Worm (Caenorhabditis elegans) whole organism, L3 larva: ENCODE results near the gene F38A6.4.

ENCODE experiments used
- ZK546.5 ChIP-seq: sonication (generic microtip); optimal IDR thresholded peaks from 2 replicates; lab custom pipeline; 2017; ENCODE audit warnings: missing biosample characterization, missing genetic modification characterization
- aly-2 ChIP-seq: fragments of 150-350 bp; optimal IDR thresholded peaks from 2 replicates; lab custom pipeline; 2014; ENCODE audit warnings: missing biosample characterization, missing genetic modification characterization
- ama-1 ChIP-seq: fragments of 150-350 bp; optimal IDR thresholded peaks from 2 replicates; lab custom pipeline; 2018
- ceh-16 ChIP-seq: sonication (generic microtip); optimal IDR thresholded peaks from 2 replicates; lab custom pipeline; 2017; ENCODE audit warnings: missing biosample characterization, missing genetic modification characterization
- ceh-28 ChIP-seq: fragments of 150-350 bp; optimal IDR thresholded peaks from 2 replicates; lab custom pipeline; 2014; ENCODE audit warnings: missing biosample characterization, missing genetic modification reagents, missing genetic modification characterization
- ceh-82 ChIP-seq: fragments of 150-350 bp; optimal IDR thresholded peaks from 2 replicates; lab custom pipeline; 2014; ENCODE audit warnings: missing biosample characterization, missing genetic modification characterization
- ceh-9 ChIP-seq: sonication (generic microtip); optimal IDR thresholded peaks from 2 replicates; lab custom pipeline; 2018; ENCODE audit warnings: missing biosample characterization, missing genetic modification characterization
- daf-12 ChIP-seq: fragments of 150-350 bp; optimal IDR thresholded peaks from 2 replicates; lab custom pipeline; 2014; ENCODE audit warnings: missing biosample characterization, missing genetic modification reagents, missing genetic modification characterization
- egl-5 ChIP-seq: fragments of 150-350 bp; optimal IDR thresholded peaks from 2 replicates; lab custom pipeline; 2017; ENCODE audit warnings: missing biosample characterization, missing genetic modification reagents, missing genetic modification characterization, inconsistent platforms
- elt-1 ChIP-seq: fragments of 150-350 bp; optimal IDR thresholded peaks from 2 replicates; lab custom pipeline; 2014; ENCODE audit warnings: missing biosample characterization, missing genetic modification characterization
- elt-2 ChIP-seq: sonication (generic microtip); optimal IDR thresholded peaks from 2 replicates; lab custom pipeline; 2016; ENCODE audit warnings: missing genetic modification reagents, mild to moderate bottlenecking, missing genetic modification characterization, missing compliant biosample characterization
- fkh-10 ChIP-seq: sonication (generic microtip); optimal IDR thresholded peaks from 2 replicates; lab custom pipeline; 2017; ENCODE audit warnings: missing biosample characterization, missing genetic modification reagents, missing genetic modification characterization
- fkh-2 ChIP-seq: fragments of 150-350 bp; optimal IDR thresholded peaks from 2 replicates; lab custom pipeline; 2014; ENCODE audit warnings: missing biosample characterization, missing genetic modification reagents, missing genetic modification characterization
- fos-1 ChIP-seq: fragments of 150-350 bp; optimal IDR thresholded peaks from 2 replicates; lab custom pipeline; 2014; ENCODE audit warnings: missing biosample characterization, missing genetic modification characterization
- hmg-11 ChIP-seq: sonication (generic microtip); optimal IDR thresholded peaks from 2 replicates; lab custom pipeline; 2016; ENCODE audit warnings: missing genetic modification characterization, missing compliant biosample characterization
- jun-1 ChIP-seq: fragments of 150-350 bp; optimal IDR thresholded peaks from 2 replicates; lab custom pipeline; 2014; ENCODE audit warnings: missing biosample characterization, missing genetic modification reagents, missing genetic modification characterization
- lin-15B ChIP-seq: fragments of 150-350 bp; optimal IDR thresholded peaks from 2 replicates; lab custom pipeline; 2014; ENCODE audit warnings: missing biosample characterization, missing genetic modification characterization
- lin-39 ChIP-seq: fragments of 150-350 bp; optimal IDR thresholded peaks from 2 replicates; lab custom pipeline; 2018; ENCODE audit warnings: missing biosample characterization, missing genetic modification reagents, missing genetic modification characterization
- lsy-12 ChIP-seq: sonication (generic microtip); optimal IDR thresholded peaks from 2 replicates; lab custom pipeline; 2016; ENCODE audit warnings: mild to moderate bottlenecking, missing genetic modification characterization, missing compliant biosample characterization
- mdl-1 ChIP-seq: fragments of 150-350 bp; optimal IDR thresholded peaks from 2 replicates; lab custom pipeline; 2014; ENCODE audit warnings: missing biosample characterization, missing genetic modification characterization
- mml-1 ChIP-seq: fragments of 150-350 bp; sonication (generic microtip); optimal IDR thresholded peaks from 3 replicates; lab custom pipeline; 2014; ENCODE audit warnings: missing biosample characterization, missing genetic modification characterization
- nfya-1 ChIP-seq: sonication (generic microtip); optimal IDR thresholded peaks from 2 replicates; lab custom pipeline; 2017; ENCODE audit warnings: missing genetic modification characterization, mild to moderate bottlenecking, missing compliant biosample characterization, antibody characterized with exemption, moderate library complexity; ENCODE audit not compliant: insufficient read depth
- nhr-11 ChIP-seq: fragments of 150-350 bp; optimal IDR thresholded peaks from 2 replicates; lab custom pipeline; 2014; ENCODE audit warnings: missing biosample characterization, missing genetic modification characterization
- nhr-12 ChIP-seq: fragments of 150-350 bp; optimal IDR thresholded peaks from 2 replicates; lab custom pipeline; 2014; ENCODE audit warnings: missing biosample characterization, missing genetic modification characterization
- nhr-23 ChIP-seq: fragments of 150-350 bp; optimal IDR thresholded peaks from 2 replicates; lab custom pipeline; 2014; ENCODE audit warnings: missing biosample characterization, missing genetic modification reagents, missing genetic modification characterization
- nhr-237 ChIP-seq: fragments of 150-350 bp; optimal IDR thresholded peaks from 2 replicates; lab custom pipeline; 2014; ENCODE audit warnings: missing biosample characterization, missing genetic modification characterization
- nhr-28 ChIP-seq: fragments of 150-350 bp; optimal IDR thresholded peaks from 2 replicates; lab custom pipeline; 2014; ENCODE audit warnings: missing biosample characterization, missing genetic modification characterization
- nhr-43 ChIP-seq: sonication (generic microtip); optimal IDR thresholded peaks from 2 replicates; lab custom pipeline; 2016; ENCODE audit warnings: mild to moderate bottlenecking, missing genetic modification characterization, missing compliant biosample characterization; ENCODE audit not compliant: poor library complexity, severe bottlenecking
- pqm-1 ChIP-seq: fragments of 150-350 bp; optimal IDR thresholded peaks from 2 replicates; lab custom pipeline; 2017; ENCODE audit warnings: missing biosample characterization, missing genetic modification characterization, inconsistent platforms
- sea-2 ChIP-seq: fragments of 150-350 bp; sonication (generic microtip); optimal IDR thresholded peaks from 4 replicates; lab custom pipeline; 2014; ENCODE audit warnings: missing biosample characterization, missing genetic modification reagents, missing genetic modification characterization
- skn-1 ChIP-seq: fragments of 150-350 bp; optimal IDR thresholded peaks from 2 replicates; lab custom pipeline; 2014; ENCODE audit warnings: missing biosample characterization, missing genetic modification characterization
- snpc-4 ChIP-seq: fragments of 150-350 bp; optimal IDR thresholded peaks from 2 replicates; lab custom pipeline; 2014; ENCODE audit warnings: missing biosample characterization, missing genetic modification characterization
- unc-39 ChIP-seq: sonication (generic microtip); optimal IDR thresholded peaks from 4 replicates; lab custom pipeline; 2017; ENCODE audit warnings: missing biosample characterization, missing genetic modification characterization
- unc-62 ChIP-seq: fragments of 150-350 bp; sonication (generic microtip); optimal IDR thresholded peaks from 4 replicates; lab custom pipeline; 2014; ENCODE audit warnings: missing biosample characterization, missing genetic modification reagents, missing genetic modification characterization
- zag-1 ChIP-seq: fragments of 150-350 bp; optimal IDR thresholded peaks from 2 replicates; lab custom pipeline; 2014; ENCODE audit warnings: missing biosample characterization, missing genetic modification characterization

F38A6.4 gene

DNA sequence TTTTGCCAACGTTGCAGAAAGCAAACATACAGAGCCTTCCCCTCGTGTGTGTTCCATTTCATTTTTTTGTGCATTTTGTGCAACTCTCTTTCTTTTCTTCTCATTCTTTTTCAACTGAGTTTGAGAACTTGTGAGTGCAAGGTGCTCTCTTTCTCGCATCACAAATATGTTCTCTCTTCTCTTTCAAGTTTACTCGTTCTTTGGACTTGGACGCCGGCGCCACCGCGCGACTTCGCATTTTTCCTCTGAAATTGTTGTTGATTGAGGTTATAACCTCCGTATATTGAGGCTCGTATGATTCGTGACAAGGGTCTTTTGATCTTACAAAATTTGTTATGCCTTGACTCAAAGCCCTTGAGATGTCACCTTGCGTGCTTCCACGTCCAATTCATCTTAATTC is 1.6 kb upstream of the F38A6.4 start:
- TF ChIP-seq pqm-1 (tag; lab: Kevin White, UChicago) (peak; percentile 7), nhr-28 (no peak), ZK546.5 (no peak), ama-1 (peak; percentile 92), mdl-1 (tag; lab: Kevin White, UChicago) (peak; percentile 15), jun-1 (tag; lab: Kevin White, UChicago) (peak; percentile 80), nhr-12 (tag; lab: Kevin White, UChicago) (no peak), elt-1 (tag; lab: Kevin White, UChicago) (peak; percentile 1), ceh-28 (peak; percentile 17), lin-39 (tag; lab: Kevin White, UChicago) (peak; percentile 71), lin-15B (peak; percentile 26), sea-2 (GFP tag; lab: Kevin White, UChicago) (no peak), fkh-10 (GFP tag; lab: Kevin White, UChicago) (no peak), elt-2 (tag; lab: Kevin White, UChicago) (peak; percentile 46), snpc-4 (tag; lab: Kevin White, UChicago) (peak; percentile 59), ceh-16 (tag; lab: Kevin White, UChicago) (no peak), nfya-1 (peak; percentile 75), hmg-11 (tag; lab: Kevin White, UChicago) (peak; percentile 37)

DNA sequence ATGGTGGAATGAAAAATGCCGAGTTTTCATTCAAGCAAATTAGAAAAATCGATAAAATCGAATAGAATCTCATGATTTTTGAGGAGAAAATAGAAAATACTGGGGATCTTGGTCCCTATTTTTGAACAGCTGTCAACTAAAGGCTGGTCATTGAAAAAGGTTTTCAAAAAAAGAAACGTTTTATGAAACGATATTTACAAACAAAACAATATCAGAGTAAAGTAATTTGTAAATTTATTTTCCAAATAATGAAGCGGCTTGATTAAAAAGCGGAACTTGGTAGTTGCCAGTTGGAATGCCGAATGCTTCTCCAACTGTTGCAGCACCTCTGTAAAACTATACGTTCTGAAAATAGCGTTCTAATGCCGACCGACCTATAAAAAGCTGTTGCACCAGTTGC is 1.5 kb downstream of the F38A6.4 start, which contains the start of gene F38A6.5:
Gene F38A6.5 (minus strand): TSS at position 101 of the 400 bp plus-strand sequence.
- TF ChIP-seq fos-1 (tag; lab: Kevin White, UChicago) = no peak
- peak; percentile 2 for TF ChIP-seq ceh-28
- TF ChIP-seq, all 47 proteins: peak for 1

DNA sequence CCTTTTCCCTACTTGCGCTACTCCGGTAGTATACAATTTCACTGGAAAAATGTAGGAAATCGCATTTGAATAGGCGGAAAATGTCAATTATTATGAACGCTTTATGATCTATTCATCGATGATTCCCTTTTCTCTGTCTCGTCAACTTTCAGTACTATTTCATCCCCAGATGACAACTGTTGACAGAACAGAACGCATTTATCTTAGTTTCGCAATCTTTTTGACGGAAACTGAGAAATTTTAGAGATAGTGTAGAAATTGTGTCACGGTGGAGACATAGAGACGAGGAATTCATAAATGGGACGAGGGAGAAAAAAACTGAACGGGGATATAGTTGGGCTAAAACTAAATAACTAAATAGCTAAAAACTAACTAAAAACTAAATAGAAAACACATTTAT is 3.5 kb downstream of the F38A6.4 start:
- TF ChIP-seq ceh-82 (tag; lab: Kevin White, UChicago) (no peak), unc-62 (GFP tag; lab: Kevin White, UChicago) (peak; percentile 24), nhr-23 (tag; lab: Kevin White, UChicago) (peak; percentile 2), fkh-2 (no peak), mdl-1 (tag; lab: Kevin White, UChicago) (no peak), ZK546.5 (no peak), ceh-28 (no peak), zag-1 (tag; lab: Kevin White, UChicago) (no peak)

DNA sequence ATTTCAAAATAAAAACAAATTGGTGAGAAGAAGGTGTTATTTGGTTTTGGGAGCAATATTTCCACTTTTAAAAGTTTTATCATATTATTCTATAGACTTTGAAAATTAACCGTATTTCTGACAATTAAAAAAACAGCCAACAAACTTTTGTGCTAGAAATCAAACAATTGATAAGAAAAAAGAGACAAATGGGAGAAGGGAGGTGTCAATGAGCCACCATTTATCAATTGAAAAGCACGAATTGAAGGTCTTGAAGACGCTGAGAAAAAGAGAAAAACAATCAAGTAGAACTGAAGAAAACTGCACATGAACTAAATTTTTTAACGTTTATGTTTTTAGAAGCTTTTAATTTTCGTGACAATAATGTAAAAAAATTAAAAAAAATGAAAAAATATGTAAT is 4.3 kb downstream of the F38A6.4 start:
- TF ChIP-seq aly-2 (tag; lab: Kevin White, UChicago) = no peak
- TF ChIP-seq unc-39 (tag; lab: Kevin White, UChicago) = no peak
- TF ChIP-seq ceh-9 = no peak
- TF ChIP-seq nhr-11 (tag; lab: Kevin White, UChicago) = no peak
- no peak for TF ChIP-seq mdl-1 (tag; lab: Kevin White, UChicago)
- TF ChIP-seq lin-15B = no peak
- peak; percentile 37 for TF ChIP-seq pqm-1 (tag; lab: Kevin White, UChicago)
- peak; percentile 71 for TF ChIP-seq elt-2 (tag; lab: Kevin White, UChicago)
- TF ChIP-seq skn-1 (tag; lab: Kevin White, UChicago) = no peak
- TF ChIP-seq nhr-12 (tag; lab: Kevin White, UChicago) = no peak
- TF ChIP-seq mml-1 (tag; lab: Kevin White, UChicago) = no peak

DNA sequence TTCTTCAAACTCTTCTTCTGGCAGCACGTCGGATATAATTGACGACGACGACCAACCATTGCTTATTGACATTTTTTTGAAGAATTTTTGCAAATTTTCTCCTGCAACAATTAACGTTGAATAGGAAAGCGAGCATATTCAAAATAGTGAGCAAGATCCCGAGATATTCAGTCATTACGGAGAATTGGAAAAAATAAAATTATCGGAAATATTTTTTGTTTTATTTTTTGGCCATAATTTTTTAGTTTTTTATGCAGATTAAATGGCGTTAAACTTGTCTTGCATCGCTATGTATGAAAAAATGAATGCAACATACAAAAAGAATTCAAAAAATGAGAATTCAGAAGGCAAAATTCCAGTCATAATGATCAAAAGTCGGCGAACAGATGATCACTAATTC is 5.1 kb downstream of the F38A6.4 start, which contains the start of gene elp-1:
Gene elp-1 (minus strand): TSS at position 101 of the 400 bp plus-strand sequence.
- no peak for TF ChIP-seq nhr-237 (tag; lab: Kevin White, UChicago)
- no peak for TF ChIP-seq fos-1 (tag; lab: Kevin White, UChicago)
- TF ChIP-seq sea-2 (GFP tag; lab: Kevin White, UChicago) = no peak
- TF ChIP-seq skn-1 (tag; lab: Kevin White, UChicago) = no peak
- TF ChIP-seq ceh-82 (tag; lab: Kevin White, UChicago) = no peak
- TF ChIP-seq unc-62 (GFP tag; lab: Kevin White, UChicago) = no peak
- no peak for TF ChIP-seq zag-1 (tag; lab: Kevin White, UChicago)
- no peak for TF ChIP-seq nhr-11 (tag; lab: Kevin White, UChicago)
- TF ChIP-seq ceh-16 (tag; lab: Kevin White, UChicago) = no peak
- TF ChIP-seq mdl-1 (tag; lab: Kevin White, UChicago) = no peak
- no peak for TF ChIP-seq lsy-12
- TF ChIP-seq egl-5 = no peak
- no peak for TF ChIP-seq lin-15B
- no peak for TF ChIP-seq jun-1 (tag; lab: Kevin White, UChicago)
- no peak for TF ChIP-seq elt-2 (tag; lab: Kevin White, UChicago)
- TF ChIP-seq daf-12 (tag; lab: Kevin White, UChicago) = no peak
- TF ChIP-seq nhr-43 (tag; lab: Kevin White, UChicago) = no peak
- TF ChIP-seq fkh-2 = no peak
- no peak for TF ChIP-seq aly-2 (tag; lab: Kevin White, UChicago)
